Fruit fly (Drosophila melanogaster) whole organism, embryonic: ENCODE data around the gene Naxd.

Experiments
- Abd-B ChIP-seq: fragments of 200-800 bp; sonication (Bioruptor generic); optimal IDR thresholded peaks from 2 replicates; lab custom pipeline; 2018; ENCODE audit warnings: missing biosample characterization, mild to moderate bottlenecking, missing genetic modification characterization, moderate library complexity
- Aef1 ChIP-seq: fragments of 200-800 bp; sonication (Bioruptor generic); IDR thresholded peaks from 3 replicates; pipeline ENCODE4 v1.3.6; 2022; ENCODE audit warnings: missing biosample characterization, missing genetic modification characterization
- Atf-2 ChIP-seq: fragments of 200-800 bp; sonication (Bioruptor generic); optimal IDR thresholded peaks from 2 replicates; lab custom pipeline; 2016; ENCODE audit warnings: missing biosample characterization, missing genetic modification characterization
- Awh ChIP-seq: fragments of 200-800 bp; sonication (Bioruptor generic); IDR thresholded peaks from 2 replicates; pipeline ENCODE4, ENCODE4 v1.3.6; 2022; ENCODE audit warnings: missing biosample characterization, missing genetic modification characterization
- BEAF-32 ChIP-seq: fragments of 200-800 bp; sonication (Bioruptor generic); optimal IDR thresholded peaks from 3 replicates; lab custom pipeline; 2017; ENCODE audit warnings: missing biosample characterization, missing genetic modification characterization, mild to moderate bottlenecking, moderate library complexity, missing genetic modification reagents
- Bdp1 ChIP-seq: fragments of 200-800 bp; sonication (Bioruptor generic); optimal IDR thresholded peaks from 3 replicates; lab custom pipeline; 2016; ENCODE audit warnings: missing biosample characterization, missing genetic modification characterization
- CG10543 ChIP-seq: fragments of 200-800 bp; sonication (Bioruptor generic); optimal IDR thresholded peaks from 3 replicates; lab custom pipeline; 2017; ENCODE audit warnings: missing biosample characterization, mild to moderate bottlenecking, missing genetic modification characterization, moderate library complexity
- CG11398 ChIP-seq: fragments of 200-800 bp; sonication (Bioruptor generic); optimal IDR thresholded peaks from 2 replicates; lab custom pipeline; 2016; ENCODE audit warnings: missing biosample characterization, missing genetic modification characterization
- CG12219 ChIP-seq: fragments of 200-800 bp; sonication (Bioruptor generic); optimal IDR thresholded peaks from 3 replicates; lab custom pipeline; 2018; ENCODE audit warnings: missing biosample characterization, mild to moderate bottlenecking, missing genetic modification characterization
- CG12391 ChIP-seq: fragments of 200-800 bp; sonication (Bioruptor generic); optimal IDR thresholded peaks from 3 replicates; lab custom pipeline; 2018; ENCODE audit warnings: missing biosample characterization, mild to moderate bottlenecking, missing genetic modification characterization, moderate library complexity
- CG12659 ChIP-seq: fragments of 200-800 bp; sonication (Bioruptor generic); optimal IDR thresholded peaks from 3 replicates; lab custom pipeline; 2017; ENCODE audit warnings: mild to moderate bottlenecking, missing biosample characterization, missing genetic modification reagents, missing genetic modification characterization
- CG13624 ChIP-seq: fragments of 200-800 bp; sonication (Bioruptor generic); optimal IDR thresholded peaks from 2 replicates; lab custom pipeline; 2016; ENCODE audit warnings: missing biosample characterization, missing genetic modification characterization
- CG15269 ChIP-seq: fragments of 200-800 bp; sonication (Bioruptor generic); optimal IDR thresholded peaks from 2 replicates; lab custom pipeline; 2018; ENCODE audit warnings: missing biosample characterization, mild to moderate bottlenecking, missing genetic modification characterization, moderate library complexity
- CG1602 ChIP-seq: fragments of 200-800 bp; sonication (Bioruptor generic); optimal IDR thresholded peaks from 3 replicates; lab custom pipeline; 2016; ENCODE audit warnings: missing biosample characterization, missing genetic modification characterization
- CG18599 ChIP-seq: fragments of 200-800 bp; sonication (Bioruptor generic); optimal IDR thresholded peaks from 3 replicates; lab custom pipeline; 2017; ENCODE audit warnings: missing biosample characterization, missing genetic modification characterization, mild to moderate bottlenecking, moderate library complexity, missing genetic modification reagents
- CG5180 ChIP-seq: fragments of 200-800 bp; sonication (Bioruptor generic); optimal IDR thresholded peaks from 3 replicates; lab custom pipeline; 2017; ENCODE audit warnings: missing biosample characterization, missing genetic modification characterization, mild to moderate bottlenecking, moderate library complexity, missing genetic modification reagents
- CG6765 ChIP-seq: fragments of 200-800 bp; sonication (Bioruptor generic); optimal IDR thresholded peaks from 3 replicates; lab custom pipeline; 2017; ENCODE audit warnings: missing biosample characterization, mild to moderate bottlenecking, missing genetic modification characterization
- CG7786 ChIP-seq: fragments of 200-800 bp; sonication (Bioruptor generic); optimal IDR thresholded peaks from 2 replicates; lab custom pipeline; 2016; ENCODE audit warnings: missing biosample characterization, missing genetic modification characterization
- CG8924 ChIP-seq: fragments of 200-800 bp; optimal IDR thresholded peaks from 3 replicates; lab custom pipeline; 2019; ENCODE audit warnings: missing biosample characterization, mild to moderate bottlenecking, missing genetic modification characterization, moderate library complexity
- CoRest ChIP-seq: fragments of 200-800 bp; sonication (Bioruptor generic); optimal IDR thresholded peaks from 3 replicates; lab custom pipeline; 2018; ENCODE audit warnings: missing biosample characterization, mild to moderate bottlenecking, missing genetic modification characterization, moderate library complexity
- Dip3 ChIP-seq: fragments of 200-800 bp; sonication (Bioruptor generic); optimal IDR thresholded peaks from 3 replicates; lab custom pipeline; 2016; ENCODE audit warnings: missing biosample characterization, missing genetic modification characterization
- Dref ChIP-seq: fragments of 200-800 bp; sonication (Bioruptor generic); IDR thresholded peaks from 2 replicates; pipeline ENCODE4 v1.3.6; 2022; ENCODE audit warnings: missing biosample characterization, missing genetic modification characterization
- Ets97D ChIP-seq: fragments of 200-800 bp; sonication (Bioruptor generic); optimal IDR thresholded peaks from 3 replicates; lab custom pipeline; 2016; ENCODE audit warnings: missing biosample characterization, missing genetic modification characterization
- Gug ChIP-seq: fragments of 200-800 bp; sonication (Bioruptor generic); IDR thresholded peaks from 4 replicates; pipeline ENCODE4 v1.3.6; 2022; ENCODE audit warnings: missing biosample characterization, missing genetic modification characterization
- MTF-1 ChIP-seq: fragments of 200-800 bp; sonication (Bioruptor generic); optimal IDR thresholded peaks from 2 replicates; lab custom pipeline; 2018; ENCODE audit warnings: missing biosample characterization, mild to moderate bottlenecking, missing genetic modification characterization, borderline replicate concordance
- Mad ChIP-seq: fragments of 200-800 bp; sonication (Bioruptor generic); optimal IDR thresholded peaks from 2 replicates; lab custom pipeline; 2016; ENCODE audit warnings: missing biosample characterization, missing genetic modification characterization
- Med ChIP-seq: fragments of 200-800 bp; sonication (Bioruptor generic); peaks from one replicate; lab custom pipeline; 2016; ENCODE audit warnings: missing biosample characterization, missing genetic modification characterization, mild to moderate bottlenecking, inconsistent platforms, moderate library complexity
- NC2α ChIP-seq: fragments of 200-800 bp; sonication (Bioruptor generic); optimal IDR thresholded peaks from 2 replicates; lab custom pipeline; 2016; ENCODE audit warnings: missing biosample characterization, missing genetic modification characterization
- Oaz ChIP-seq: fragments of 200-800 bp; sonication (Bioruptor generic); IDR thresholded peaks from 2 replicates; pipeline ENCODE4 v1.3.6; 2022; ENCODE audit warnings: missing biosample characterization, missing genetic modification characterization
- Ravus ChIP-seq: fragments of 200-800 bp; sonication (Bioruptor generic); IDR thresholded peaks from 2 replicates; pipeline ENCODE4 v1.3.6; 2022; ENCODE audit warnings: missing biosample characterization, missing genetic modification characterization
- Rfx ChIP-seq: fragments of 200-800 bp; sonication (Bioruptor generic); IDR thresholded peaks from 2 replicates; pipeline ENCODE4 v1.3.6; 2022; ENCODE audit warnings: missing biosample characterization, missing genetic modification characterization
- Six4 ChIP-seq: fragments of 200-800 bp; sonication (Bioruptor generic); optimal IDR thresholded peaks from 2 replicates; lab custom pipeline; 2016; ENCODE audit warnings: missing biosample characterization, missing genetic modification characterization
- Sox102F ChIP-seq: fragments of 200-800 bp; sonication (Bioruptor generic); optimal IDR thresholded peaks from 2 replicates; lab custom pipeline; 2018; ENCODE audit warnings: missing biosample characterization, mild to moderate bottlenecking, missing genetic modification characterization, moderate library complexity
- abd-A ChIP-seq: fragments of 200-800 bp; sonication (Bioruptor generic); optimal IDR thresholded peaks from 3 replicates; lab custom pipeline; 2019; ENCODE audit warnings: missing biosample characterization, mild to moderate bottlenecking, missing genetic modification characterization, moderate library complexity
- az2 ChIP-seq: fragments of 200-800 bp; sonication (Bioruptor generic); optimal IDR thresholded peaks from 3 replicates; lab custom pipeline; 2016; ENCODE audit warnings: missing biosample characterization, missing genetic modification characterization
- esg ChIP-seq: fragments of 200-800 bp; sonication (Bioruptor generic); conservative IDR thresholded peaks from 2 replicates; pipeline ENCODE4 v1.3.6; 2022; ENCODE audit warnings: missing biosample characterization, missing genetic modification characterization
- gcm2 ChIP-seq: fragments of 200-800 bp; sonication (Bioruptor generic); optimal IDR thresholded peaks from 2 replicates; lab custom pipeline; 2016; ENCODE audit warnings: missing biosample characterization, missing genetic modification characterization
- gsb ChIP-seq: fragments of 200-800 bp; sonication (Bioruptor generic); IDR thresholded peaks from 2 replicates; pipeline ENCODE4 v1.3.6; 2022; ENCODE audit warnings: missing biosample characterization, missing genetic modification characterization
- h ChIP-seq: fragments of >200 bp; optimal IDR thresholded peaks from 2 replicates; lab custom pipeline; 2017
- ind ChIP-seq: fragments of 200-800 bp; sonication (Bioruptor generic); optimal IDR thresholded peaks from 3 replicates; lab custom pipeline; 2016; ENCODE audit warnings: missing biosample characterization, missing genetic modification characterization
- inv ChIP-seq: fragments of 200-800 bp; sonication (Bioruptor generic); IDR thresholded peaks from 2 replicates; pipeline ENCODE4 v1.3.6; 2022; ENCODE audit warnings: missing biosample characterization, missing genetic modification characterization; ENCODE audit not compliant: partially characterized antibody
- mld ChIP-seq: fragments of 200-800 bp; sonication (Bioruptor generic); IDR thresholded peaks from 3 replicates; pipeline ENCODE4 v1.3.6; 2022; ENCODE audit warnings: missing biosample characterization, missing genetic modification characterization; ENCODE audit not compliant: partially characterized antibody
- nom ChIP-seq: fragments of 200-800 bp; sonication (Bioruptor generic); optimal IDR thresholded peaks from 2 replicates; lab custom pipeline; 2017; ENCODE audit warnings: missing biosample characterization, missing genetic modification characterization, mild to moderate bottlenecking, moderate library complexity, missing genetic modification reagents
- pho ChIP-seq: fragments of 200-800 bp; sonication (Bioruptor generic); optimal IDR thresholded peaks from 2 replicates; lab custom pipeline; 2016; ENCODE audit warnings: missing biosample characterization, missing genetic modification characterization
- seq ChIP-seq: fragments of 200-800 bp; sonication (Bioruptor generic); IDR thresholded peaks from 2 replicates; pipeline ENCODE4 v1.3.6; 2022; ENCODE audit warnings: missing biosample characterization, missing genetic modification characterization
- trem ChIP-seq: fragments of 200-800 bp; optimal IDR thresholded peaks from 3 replicates; lab custom pipeline; 2019; ENCODE audit warnings: missing biosample characterization, mild to moderate bottlenecking, missing genetic modification characterization, moderate library complexity
- trh ChIP-seq: fragments of 200-800 bp; sonication (Bioruptor generic); optimal IDR thresholded peaks from 2 replicates; lab custom pipeline; 2016; ENCODE audit warnings: missing biosample characterization, missing genetic modification characterization
- usp ChIP-seq: fragments of >200 bp; optimal IDR thresholded peaks from 2 replicates; lab custom pipeline; 2017; ENCODE audit warnings: missing biosample characterization, missing genetic modification characterization
- wdn ChIP-seq: fragments of 200-800 bp; sonication (Bioruptor generic); IDR thresholded peaks from 2 replicates; pipeline ENCODE4 v1.3.6; 2022; ENCODE audit warnings: missing biosample characterization, missing genetic modification characterization

The Naxd gene

DNA sequence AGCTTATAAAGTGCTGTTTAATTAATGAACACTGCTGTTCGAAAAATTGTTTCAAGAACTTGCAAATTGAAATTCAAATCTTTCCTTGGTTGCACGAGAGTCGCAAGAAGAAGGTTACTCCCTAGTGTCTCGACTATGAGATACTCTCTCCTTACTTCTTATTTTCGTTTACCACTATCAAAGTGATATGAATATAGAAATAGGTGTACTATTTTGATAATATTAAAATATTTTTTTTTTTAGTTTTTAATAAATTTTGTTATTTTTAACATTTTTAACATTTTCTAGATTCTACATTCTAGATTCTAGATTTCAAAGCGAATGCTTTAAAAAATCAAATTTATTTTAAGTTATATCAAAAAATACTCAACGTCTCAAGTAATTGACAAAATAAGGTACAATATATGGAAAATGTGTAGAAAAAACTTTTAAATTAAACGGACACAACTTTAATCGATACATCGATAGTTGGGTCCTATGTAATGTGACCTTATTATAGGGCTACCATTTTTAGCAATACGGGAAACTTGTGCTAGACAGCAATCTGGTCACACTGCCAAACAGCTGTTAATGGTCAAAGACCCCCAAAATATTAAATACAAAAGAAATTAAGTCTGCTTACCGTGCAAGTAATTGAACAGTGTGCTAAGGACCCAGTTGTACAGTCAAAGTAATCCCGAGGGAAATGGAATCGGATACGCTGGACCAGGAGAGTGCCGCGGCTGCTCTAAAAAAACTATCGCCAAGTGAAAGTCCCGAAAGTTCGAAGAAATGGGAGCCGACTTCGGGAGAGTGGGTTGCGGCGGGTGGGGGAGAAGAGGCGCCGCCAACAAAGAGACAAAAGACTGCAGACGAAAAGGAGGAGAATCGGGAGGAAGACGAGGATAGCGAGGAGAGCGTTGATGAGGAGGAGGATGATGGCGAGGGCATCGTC, 5.1 kb downstream of the Naxd start, which contains the start of gene MESR6 (continued):
- TF ChIP-seq Ets97D (GFP tag; lab: Kevin White, UChicago) (peak; percentile 76), nom (no peak), Bdp1 (no peak), CG15269 (tag; lab: Kevin White, UChicago) (peak; percentile 59), CG6765 (GFP tag; lab: Kevin White, UChicago) (no peak), CoRest (tag; lab: Kevin White, UChicago) (peak; percentile 47), NC2α (no peak), Aef1 (GFP tag; lab: Robert Waterston, UW) (no peak), Oaz (GFP tag; lab: Robert Waterston, UW) (no peak), CG18599 (GFP tag; lab: Kevin White, UChicago) (no peak), abd-A (tag; lab: Kevin White, UChicago) (no peak), CG12391 (tag; lab: Kevin White, UChicago) (peak; percentile 62), Gug (no peak), az2 (GFP tag; lab: Kevin White, UChicago) (no peak), CG7786 (GFP tag; lab: Kevin White, UChicago) (no peak), Atf-2 (no peak), Ravus (GFP tag; lab: Robert Waterston, UW) (no peak; the same call in 1 of the 2 replicates), seq (GFP tag; lab: Robert Waterston, UW) (no peak; the same call in 1 of the 2 replicates), Dip3 (GFP tag; lab: Kevin White, UChicago) (no peak), CG8924 (tag; lab: Kevin White, UChicago) (peak; percentile 39), CG12219 (GFP tag; lab: Kevin White, UChicago) (no peak), MTF-1 (GFP tag; lab: Kevin White, UChicago) (no peak), gcm2 (no peak), Sox102F (GFP tag; lab: Kevin White, UChicago) (peak; percentile 58), CG5180 (GFP tag; lab: Kevin White, UChicago) (no peak), ind (GFP tag; lab: Kevin White, UChicago) (no peak), usp (GFP tag; lab: Kevin White, UChicago) (no peak), wdn (GFP tag; lab: Robert Waterston, UW) (no peak), CG13624 (GFP tag; lab: Kevin White, UChicago) (no peak), esg (GFP tag; lab: Robert Waterston, UW) (no peak), BEAF-32 (GFP tag; lab: Kevin White, UChicago) (peak; percentile 92), CG12659 (peak; percentile 61), Rfx (GFP tag; lab: Robert Waterston, UW) (peak; percentile 4; the same call in 1 of the 2 replicates), trh (GFP tag; lab: Kevin White, UChicago) (no peak), CG1602 (GFP tag; lab: Kevin White, UChicago) (no peak), trem (tag; lab: Kevin White, UChicago) (peak; percentile 75), pho (GFP tag; lab: Kevin White, UChicago) (no peak), Awh (GFP tag; lab: Robert Waterston, UW) (peak; percentile 11; the same call in 1 of the 2 replicates), Six4 (GFP tag; lab: Kevin White, UChicago) (no peak), Abd-B (GFP tag; lab: Kevin White, UChicago) (no peak), Med (GFP tag; lab: Kevin White, UChicago) (peak; percentile 71), Mad (GFP tag; lab: Kevin White, UChicago) (no peak), CG11398 (no peak), Dref (GFP tag; lab: Robert Waterston, UW) (peak; percentile 91), inv (GFP tag; lab: Robert Waterston, UW) (peak; percentile 75), gsb (GFP tag; lab: Robert Waterston, UW) (no peak), h (lab: Kevin White, UChicago) (no peak), mld (GFP tag; lab: Robert Waterston, UW) (peak; percentile 51; the same call in 1 of the 3 replicates), CG10543 (no peak)
